Worm (Caenorhabditis elegans): ENCODE results near the gene srx-6.

- TF ChIP-seq nhr-237 (tag; optimal IDR thresholded peaks at IDR 0.05) (no peak), ceh-9 (tag; optimal IDR thresholded peaks at IDR 0.05) (no peak), snpc-4 (tag; optimal IDR thresholded peaks at IDR 0.05) (no peak), ceh-28 (tag; optimal IDR thresholded peaks at IDR 0.05) (no peak), elt-1 (tag; optimal IDR thresholded peaks at IDR 0.05) (no peak), eor-1 (tag; optimal IDR thresholded peaks at IDR 0.05) (no peak)
Measured at ce11 chrV:7298463-7298862, 14.7 kb downstream of the srx-6 start, which contains the start of gene F07G11.3.

Data from whole organism, L3 larva.